Worm (Caenorhabditis elegans) whole organism, midembryonic: ENCODE data around the gene ndab-1.

Experiments used
- T22C8.4 ChIP-seq: fragments of 200-800 bp; sonication (Bioruptor generic); IDR thresholded peaks from 2 replicates; pipeline ENCODE4 v1.3.6; 2022; ENCODE audit warnings: missing genetic modification characterization, missing compliant biosample characterization
- cog-1 ChIP-seq: sonication (generic microtip); optimal IDR thresholded peaks from 2 replicates; lab custom pipeline; 2016; ENCODE audit warnings: missing genetic modification characterization, missing compliant biosample characterization
- flt-1 ChIP-seq: fragments of 200-800 bp; sonication (Bioruptor generic); IDR thresholded peaks from 2 replicates; pipeline ENCODE4 v1.3.6; 2022; ENCODE audit warnings: missing genetic modification characterization, missing compliant biosample characterization
- klf-2 ChIP-seq: fragments of 200-800 bp; sonication (Bioruptor generic); conservative IDR thresholded peaks from 2 replicates; pipeline ENCODE4 v1.3.6; 2022; ENCODE audit warnings: missing genetic modification reagents, missing genetic modification characterization, missing compliant biosample characterization
- med-1 ChIP-seq: sonication (generic microtip); optimal IDR thresholded peaks from 2 replicates; lab custom pipeline; 2017; ENCODE audit warnings: missing genetic modification characterization, mild to moderate bottlenecking, missing compliant biosample characterization, antibody characterized with exemption, missing genetic modification reagents; ENCODE audit not compliant: insufficient read depth
- ref-1 ChIP-seq: fragments of 200-800 bp; sonication (Bioruptor generic); conservative IDR thresholded peaks from 2 replicates; pipeline ENCODE4 v1.3.6; 2022; ENCODE audit warnings: missing genetic modification reagents, missing genetic modification characterization, missing compliant biosample characterization
- tab-1 ChIP-seq: fragments of 200-800 bp; sonication (Bioruptor generic); IDR thresholded peaks from 2 replicates; pipeline ENCODE4 v1.3.6; 2022; ENCODE audit warnings: missing genetic modification characterization, missing compliant biosample characterization
- ztf-23 ChIP-seq: fragments of 200-800 bp; sonication (Bioruptor generic); IDR thresholded peaks from 2 replicates; pipeline ENCODE4 v1.3.6; 2022; ENCODE audit warnings: missing genetic modification reagents, missing genetic modification characterization, missing compliant biosample characterization
- ztf-29 ChIP-seq: fragments of 200-800 bp; sonication (Bioruptor generic); IDR thresholded peaks from 2 replicates; pipeline ENCODE4 v1.3.6; 2022; ENCODE audit warnings: missing genetic modification reagents, missing genetic modification characterization, missing compliant biosample characterization

ndab-1 gene

ce11 chrIII:11915666-11916065 is at the start of gene ndab-1, which contains the start of gene npp-16:
Gene ndab-1 (minus strand): TSS chrIII:11915712.
Gene npp-16 (plus strand): TSS chrIII:11915928.
- TF ChIP-seq ref-1 (GFP tag; lab: Robert Waterston, UW) (no peak), T22C8.4 (GFP tag; lab: Robert Waterston, UW) (no peak), flt-1 (GFP tag; lab: Robert Waterston, UW) (0 out of 2 replicates have a peak, but pooled peaks have one; percentile 36), klf-2 (GFP tag; lab: Robert Waterston, UW) (no peak)

ce11 chrIII:11960080-11960479 is 44.6 kb upstream of the ndab-1 start, which contains the start of gene top-3:
Gene top-3 (minus strand): TSS chrIII:11960180.
- TF ChIP-seq med-1 (GFP tag; lab: Kevin White, UChicago), result no peak
- no peak for TF ChIP-seq tab-1 (GFP tag; lab: Robert Waterston, UW)
- TF ChIP-seq ref-1 (GFP tag; lab: Robert Waterston, UW), result no peak
- no peak for TF ChIP-seq flt-1 (GFP tag; lab: Robert Waterston, UW)
- TF ChIP-seq ztf-23 (GFP tag; lab: Robert Waterston, UW), result no peak
- no peak for TF ChIP-seq ztf-29 (GFP tag; lab: Robert Waterston, UW)
- no peak for TF ChIP-seq T22C8.4 (GFP tag; lab: Robert Waterston, UW)
- TF ChIP-seq klf-2 (GFP tag; lab: Robert Waterston, UW), result no peak
- TF ChIP-seq cog-1 (tag; lab: Kevin White, UChicago), result no peak

- TF ChIP-seq klf-2 (GFP tag; lab: Robert Waterston, UW) (no peak), med-1 (GFP tag; lab: Kevin White, UChicago) (no peak), ztf-23 (GFP tag; lab: Robert Waterston, UW) (no peak), ref-1 (GFP tag; lab: Robert Waterston, UW) (no peak), cog-1 (tag; lab: Kevin White, UChicago) (no peak), flt-1 (GFP tag; lab: Robert Waterston, UW) (no peak), tab-1 (GFP tag; lab: Robert Waterston, UW) (no peak), ztf-29 (GFP tag; lab: Robert Waterston, UW) (no peak), T22C8.4 (GFP tag; lab: Robert Waterston, UW) (no peak)
Measured at ce11 chrIII:11954150-11954549, 38.6 kb upstream of the ndab-1 start.

ce11 chrIII:11951111-11951510 is 35.6 kb upstream of the ndab-1 start:
- TF ChIP-seq T22C8.4 (GFP tag; lab: Robert Waterston, UW), result peak; percentile 36; the same call in 1 of the 2 replicates
- TF ChIP-seq ref-1 (GFP tag; lab: Robert Waterston, UW), result no peak

ce11 chrIII:11949276-11949879 is 33.9 kb upstream of the ndab-1 start:
- TF ChIP-seq ztf-29 (GFP tag; lab: Robert Waterston, UW) (no peak), cog-1 (tag; lab: Kevin White, UChicago) (no peak), klf-2 (GFP tag; lab: Robert Waterston, UW) (no peak), T22C8.4 (GFP tag; lab: Robert Waterston, UW) (no peak), ztf-23 (GFP tag; lab: Robert Waterston, UW) (no peak), flt-1 (GFP tag; lab: Robert Waterston, UW) (no peak), tab-1 (GFP tag; lab: Robert Waterston, UW) (no peak), med-1 (GFP tag; lab: Kevin White, UChicago) (no peak), ref-1 (GFP tag; lab: Robert Waterston, UW) (no peak)

ce11 chrIII:11948437-11948836 is 32.9 kb upstream of the ndab-1 start:
- TF ChIP-seq T22C8.4 (GFP tag; lab: Robert Waterston, UW), result no peak
- no peak for TF ChIP-seq ztf-29 (GFP tag; lab: Robert Waterston, UW)
- no peak for TF ChIP-seq flt-1 (GFP tag; lab: Robert Waterston, UW)
- no peak for TF ChIP-seq ref-1 (GFP tag; lab: Robert Waterston, UW)
- no peak for TF ChIP-seq klf-2 (GFP tag; lab: Robert Waterston, UW)
- no peak for TF ChIP-seq tab-1 (GFP tag; lab: Robert Waterston, UW)
- TF ChIP-seq ztf-23 (GFP tag; lab: Robert Waterston, UW), result no peak
- no peak for TF ChIP-seq med-1 (GFP tag; lab: Kevin White, UChicago)
- no peak for TF ChIP-seq cog-1 (tag; lab: Kevin White, UChicago)

- TF ChIP-seq cog-1 (tag; lab: Kevin White, UChicago), result no peak
- TF ChIP-seq ztf-29 (GFP tag; lab: Robert Waterston, UW), result no peak
- TF ChIP-seq ztf-23 (GFP tag; lab: Robert Waterston, UW), result no peak
- TF ChIP-seq med-1 (GFP tag; lab: Kevin White, UChicago), result no peak
- TF ChIP-seq tab-1 (GFP tag; lab: Robert Waterston, UW), result no peak
- no peak for TF ChIP-seq flt-1 (GFP tag; lab: Robert Waterston, UW)
- no peak for TF ChIP-seq T22C8.4 (GFP tag; lab: Robert Waterston, UW)
- no peak for TF ChIP-seq ref-1 (GFP tag; lab: Robert Waterston, UW)
- no peak for TF ChIP-seq klf-2 (GFP tag; lab: Robert Waterston, UW)
Measured at ce11 chrIII:11947527-11947926, 32.0 kb upstream of the ndab-1 start.

- TF ChIP-seq tab-1 (GFP tag; lab: Robert Waterston, UW) (no peak), ref-1 (GFP tag; lab: Robert Waterston, UW) (no peak), T22C8.4 (GFP tag; lab: Robert Waterston, UW) (no peak), ztf-29 (GFP tag; lab: Robert Waterston, UW) (no peak), med-1 (GFP tag; lab: Kevin White, UChicago) (no peak), klf-2 (GFP tag; lab: Robert Waterston, UW) (no peak), ztf-23 (GFP tag; lab: Robert Waterston, UW) (no peak), cog-1 (tag; lab: Kevin White, UChicago) (no peak), flt-1 (GFP tag; lab: Robert Waterston, UW) (no peak)
Measured at ce11 chrIII:11946973-11947372, 31.5 kb upstream of the ndab-1 start, which contains the start of gene Y56A3A.7. Gene Y56A3A.7 (minus strand): TSS chrIII:11947019.
